Fruit fly (Drosophila melanogaster) whole organism, embryonic: ENCODE data around the gene CG42272.

Experiments
- Adf1 ChIP-seq: fragments of 200-800 bp; sonication (Bioruptor generic); IDR thresholded peaks from 2 replicates; pipeline ENCODE4 v1.3.6; 2022; ENCODE audit warnings: missing biosample characterization, missing genetic modification characterization
- CG10274 ChIP-seq: fragments of 200-800 bp; sonication (Bioruptor generic); optimal IDR thresholded peaks from 3 replicates; lab custom pipeline; 2017; ENCODE audit warnings: missing biosample characterization, mild to moderate bottlenecking, missing genetic modification characterization
- CG10979 ChIP-seq: fragments of 200-800 bp; sonication (Bioruptor generic); optimal IDR thresholded peaks from 2 replicates; lab custom pipeline; 2018; ENCODE audit warnings: missing biosample characterization, mild to moderate bottlenecking, missing genetic modification characterization, moderate library complexity
- CG11695 ChIP-seq: fragments of 200-800 bp; sonication (Bioruptor generic); IDR thresholded peaks from 3 replicates; pipeline ENCODE4 v1.3.6; 2022; ENCODE audit warnings: missing biosample characterization, missing genetic modification characterization
- CG12391 ChIP-seq: fragments of 200-800 bp; sonication (Bioruptor generic); optimal IDR thresholded peaks from 3 replicates; lab custom pipeline; 2018; ENCODE audit warnings: missing biosample characterization, mild to moderate bottlenecking, missing genetic modification characterization, moderate library complexity
- CG13894 ChIP-seq: fragments of 200-800 bp; sonication (Bioruptor generic); optimal IDR thresholded peaks from 3 replicates; lab custom pipeline; 2018; ENCODE audit warnings: missing biosample characterization, mild to moderate bottlenecking, missing genetic modification characterization, moderate library complexity
- CG15073 ChIP-seq: fragments of 200-800 bp; sonication (Bioruptor generic); optimal IDR thresholded peaks from 2 replicates; lab custom pipeline; 2016; ENCODE audit warnings: missing biosample characterization, missing genetic modification characterization
- CG1603 ChIP-seq: fragments of 200-800 bp; sonication (Bioruptor generic); optimal IDR thresholded peaks from 2 replicates; lab custom pipeline; 2019; ENCODE audit warnings: missing biosample characterization, mild to moderate bottlenecking, missing genetic modification characterization, moderate library complexity
- CG17361 ChIP-seq: fragments of 200-800 bp; sonication (Bioruptor generic); IDR thresholded peaks from 3 replicates; pipeline ENCODE4 v1.3.6; 2022; ENCODE audit warnings: missing biosample characterization, missing genetic modification characterization
- CG17568 ChIP-seq: fragments of 200-800 bp; sonication (Bioruptor generic); optimal IDR thresholded peaks from 2 replicates; lab custom pipeline; 2018; ENCODE audit warnings: missing biosample characterization, mild to moderate bottlenecking, missing genetic modification characterization, moderate library complexity
- CG17829 ChIP-seq: fragments of 200-800 bp; optimal IDR thresholded peaks from 2 replicates; lab custom pipeline; 2019; ENCODE audit warnings: missing biosample characterization, mild to moderate bottlenecking, missing genetic modification characterization, moderate library complexity
- CG2712 ChIP-seq: fragments of 200-800 bp; optimal IDR thresholded peaks from 3 replicates; lab custom pipeline; 2019; ENCODE audit warnings: missing biosample characterization, mild to moderate bottlenecking, missing genetic modification characterization, moderate library complexity
- CG31441 ChIP-seq: fragments of 200-800 bp; sonication (Bioruptor generic); IDR thresholded peaks from 2 replicates; pipeline ENCODE4 v1.3.6; 2022; ENCODE audit warnings: missing biosample characterization, missing genetic modification characterization
- CG3281 ChIP-seq: fragments of 200-800 bp; sonication (Bioruptor generic); optimal IDR thresholded peaks from 3 replicates; lab custom pipeline; 2017; ENCODE audit warnings: missing biosample characterization, mild to moderate bottlenecking, missing genetic modification characterization
- CG34422 ChIP-seq: fragments of 200-800 bp; sonication (Bioruptor generic); IDR thresholded peaks from 3 replicates; pipeline ENCODE4 v1.3.6; 2022; ENCODE audit warnings: missing biosample characterization, missing genetic modification characterization
- CG4328 ChIP-seq: fragments of 200-800 bp; sonication (Bioruptor generic); optimal IDR thresholded peaks from 3 replicates; lab custom pipeline; 2017; ENCODE audit warnings: missing biosample characterization, missing genetic modification reagents, missing genetic modification characterization
- CG6683 ChIP-seq: fragments of 200-800 bp; sonication (Bioruptor generic); optimal IDR thresholded peaks from 2 replicates; lab custom pipeline; 2017; ENCODE audit warnings: missing biosample characterization, mild to moderate bottlenecking, missing genetic modification characterization, missing genetic modification reagents
- CG6854 ChIP-seq: fragments of 200-800 bp; sonication (Bioruptor generic); optimal IDR thresholded peaks from 3 replicates; lab custom pipeline; 2017; ENCODE audit warnings: missing biosample characterization, mild to moderate bottlenecking, missing genetic modification characterization
- CG7839 ChIP-seq: fragments of 200-800 bp; sonication (Bioruptor generic); optimal IDR thresholded peaks from 3 replicates; lab custom pipeline; 2018; ENCODE audit warnings: missing biosample characterization, mild to moderate bottlenecking, missing genetic modification characterization, moderate library complexity
- CG9727 ChIP-seq: fragments of 200-800 bp; sonication (Bioruptor generic); optimal IDR thresholded peaks from 3 replicates; lab custom pipeline; 2017; ENCODE audit warnings: missing biosample characterization, mild to moderate bottlenecking, missing genetic modification characterization
- Dbx ChIP-seq: fragments of 200-800 bp; sonication (Bioruptor generic); IDR thresholded peaks from 3 replicates; pipeline ENCODE4 v1.3.6; 2022; ENCODE audit warnings: missing biosample characterization, missing genetic modification characterization
- H15 ChIP-seq: fragments of 200-800 bp; sonication (Bioruptor generic); IDR thresholded peaks from 3 replicates; pipeline ENCODE4 v1.3.6; 2022; ENCODE audit warnings: missing biosample characterization, missing genetic modification characterization
- HHEX ChIP-seq: fragments of 200-800 bp; sonication (Bioruptor generic); optimal IDR thresholded peaks from 3 replicates; lab custom pipeline; 2017; ENCODE audit warnings: missing biosample characterization, mild to moderate bottlenecking, missing genetic modification characterization, missing genetic modification reagents
- Hr51 ChIP-seq, 2 experiments: fragments of 200-800 bp; sonication (Bioruptor generic); optimal IDR thresholded peaks; 2 replicates in 1 of 2; 3 replicates in 1 of 2; lab custom pipeline; 2016 to 2018; ENCODE audit warnings: missing biosample characterization in 2 of 2, missing genetic modification characterization in 2 of 2, mild to moderate bottlenecking in 1 of 2, moderate library complexity in 1 of 2
- Meics ChIP-seq: fragments of 200-800 bp; sonication (Bioruptor generic); optimal IDR thresholded peaks from 2 replicates; lab custom pipeline; 2017; ENCODE audit warnings: missing biosample characterization, mild to moderate bottlenecking, missing genetic modification characterization
- Neu2 ChIP-seq: fragments of 200-800 bp; sonication (Bioruptor generic); optimal IDR thresholded peaks from 3 replicates; lab custom pipeline; 2016; ENCODE audit warnings: missing biosample characterization, missing genetic modification characterization, borderline replicate concordance
- Optix ChIP-seq: fragments of 200-800 bp; sonication (Bioruptor generic); IDR thresholded peaks from 3 replicates; pipeline ENCODE4 v1.3.6; 2022; ENCODE audit warnings: missing biosample characterization, missing genetic modification characterization
- Rx ChIP-seq: fragments of 200-800 bp; sonication (Bioruptor generic); IDR thresholded peaks from 2 replicates; pipeline ENCODE4 v1.3.6; 2022; ENCODE audit warnings: missing biosample characterization, missing genetic modification characterization
- Scr ChIP-seq: fragments of 200-800 bp; sonication (Bioruptor generic); IDR thresholded peaks from 2 replicates; pipeline ENCODE4 v1.3.6; 2022; ENCODE audit warnings: missing biosample characterization, missing genetic modification characterization; ENCODE audit not compliant: partially characterized antibody
- Sin3A ChIP-seq: fragments of >200 bp; optimal IDR thresholded peaks from 2 replicates; lab custom pipeline; 2018
- Ssrp ChIP-seq: fragments of 200-800 bp; sonication (Bioruptor generic); optimal IDR thresholded peaks from 2 replicates; lab custom pipeline; 2018; ENCODE audit warnings: missing biosample characterization, mild to moderate bottlenecking, missing genetic modification characterization, moderate library complexity
- Vsx1 ChIP-seq: fragments of 200-800 bp; sonication (Bioruptor generic); optimal IDR thresholded peaks from 2 replicates; lab custom pipeline; 2017; ENCODE audit warnings: missing biosample characterization, mild to moderate bottlenecking, missing genetic modification characterization, missing genetic modification reagents
- ap ChIP-seq: fragments of 200-800 bp; sonication (Bioruptor generic); IDR thresholded peaks from 2 replicates; pipeline ENCODE4 v1.3.6; 2022; ENCODE audit warnings: missing biosample characterization, missing genetic modification characterization
- disco-r ChIP-seq: fragments of 200-800 bp; sonication (Bioruptor generic); optimal IDR thresholded peaks from 2 replicates; lab custom pipeline; 2016; ENCODE audit warnings: missing biosample characterization, missing genetic modification characterization
- dmrt11E ChIP-seq: fragments of 200-800 bp; sonication (Bioruptor generic); optimal IDR thresholded peaks from 3 replicates; lab custom pipeline; 2018; ENCODE audit warnings: missing biosample characterization, mild to moderate bottlenecking, missing genetic modification characterization, moderate library complexity
- dysf ChIP-seq: fragments of 200-800 bp; sonication (Bioruptor generic); IDR thresholded peaks from 3 replicates; pipeline ENCODE4 v1.3.6; 2022; ENCODE audit warnings: missing biosample characterization, missing genetic modification characterization
- exex ChIP-seq: fragments of 200-800 bp; sonication (Bioruptor generic); optimal IDR thresholded peaks from 4 replicates; lab custom pipeline; 2018; ENCODE audit warnings: missing biosample characterization, mild to moderate bottlenecking, missing genetic modification characterization, moderate library complexity
- fd102C ChIP-seq: fragments of 200-800 bp; sonication (Bioruptor generic); optimal IDR thresholded peaks from 2 replicates; lab custom pipeline; 2018; ENCODE audit warnings: missing biosample characterization, mild to moderate bottlenecking, missing genetic modification characterization, moderate library complexity
- fd64A ChIP-seq: fragments of 200-800 bp; sonication (Bioruptor generic); optimal IDR thresholded peaks from 3 replicates; lab custom pipeline; 2018; ENCODE audit warnings: missing biosample characterization, mild to moderate bottlenecking, missing genetic modification characterization
- knrl ChIP-seq: fragments of 200-800 bp; sonication (Bioruptor generic); IDR thresholded peaks from 3 replicates; pipeline ENCODE4 v1.3.6; 2022; ENCODE audit warnings: missing biosample characterization, missing genetic modification characterization; ENCODE audit not compliant: partially characterized antibody
- maf-S ChIP-seq: fragments of 200-800 bp; sonication (Bioruptor generic); optimal IDR thresholded peaks from 2 replicates; lab custom pipeline; 2016; ENCODE audit warnings: missing biosample characterization, missing genetic modification characterization
- org-1 ChIP-seq: fragments of 200-800 bp; sonication (Bioruptor generic); optimal IDR thresholded peaks from 2 replicates; lab custom pipeline; 2017; ENCODE audit warnings: missing biosample characterization, missing genetic modification characterization
- pan ChIP-seq, 4 experiments: fragments of >200 bp in 3 of 4; fragments of 200-800 bp in 1 of 4; sonication (Bioruptor generic) in 1 of 4; optimal IDR thresholded peaks in 3 of 4; IDR thresholded peaks in 1 of 4; 2 replicates each; pipeline versions ENCODE4 v1.3.6 to Lab custom; 2017 to 2022; ENCODE audit warnings: missing biosample characterization in 2 of 4, missing genetic modification characterization in 2 of 4, mixed read lengths in 1 of 4
- peb ChIP-seq: fragments of 200-800 bp; sonication (Bioruptor generic); IDR thresholded peaks from 2 replicates; pipeline ENCODE4 v1.3.6; 2022; ENCODE audit warnings: missing biosample characterization, missing genetic modification characterization
- pzg ChIP-seq: fragments of 200-800 bp; sonication (Bioruptor generic); optimal IDR thresholded peaks from 3 replicates; lab custom pipeline; 2018; ENCODE audit warnings: missing biosample characterization, mild to moderate bottlenecking, missing genetic modification characterization, moderate library complexity
- slou ChIP-seq: fragments of 200-800 bp; sonication (Bioruptor generic); optimal IDR thresholded peaks from 3 replicates; lab custom pipeline; 2016; ENCODE audit warnings: missing biosample characterization, missing genetic modification characterization
- sna ChIP-seq: fragments of 200-800 bp; sonication (Bioruptor generic); IDR thresholded peaks from 2 replicates; pipeline ENCODE4 v1.3.6; 2022; ENCODE audit warnings: missing biosample characterization, missing genetic modification characterization; ENCODE audit not compliant: partially characterized antibody
- so ChIP-seq: fragments of 200-800 bp; sonication (Bioruptor generic); IDR thresholded peaks from 3 replicates; pipeline ENCODE4 v1.3.6; 2022; ENCODE audit warnings: missing biosample characterization, missing genetic modification characterization
- stwl ChIP-seq: fragments of 200-800 bp; sonication (Bioruptor generic); optimal IDR thresholded peaks from 3 replicates; lab custom pipeline; 2018; ENCODE audit warnings: missing biosample characterization, mild to moderate bottlenecking, missing genetic modification characterization, moderate library complexity
- tgo ChIP-seq: fragments of 200-800 bp; sonication (Bioruptor generic); IDR thresholded peaks from 3 replicates; pipeline ENCODE4 v1.3.6; 2022; ENCODE audit warnings: missing biosample characterization, missing genetic modification characterization

Gene CG42272

dm6 chr3L:5809201-5809584 lies 6.4 kb downstream of the CG42272 start (continued):
- TF ChIP-seq CG3281 (GFP tag; lab: Kevin White, UChicago) = no peak
- no peak for TF ChIP-seq maf-S (GFP tag; lab: Kevin White, UChicago)
- no peak for TF ChIP-seq disco-r
- TF ChIP-seq CG10274 (GFP tag; lab: Kevin White, UChicago) = no peak
- no peak for TF ChIP-seq CG15073 (GFP tag; lab: Kevin White, UChicago)
- TF ChIP-seq knrl (GFP tag; lab: Robert Waterston, UW) = no peak
- TF ChIP-seq Hr51 (GFP tag; optimal IDR thresholded peaks at IDR 0.05; lab: Kevin White, UChicago) = peak in 1 of 2 experiments; percentile 48
- peak; percentile 16 for TF ChIP-seq org-1 (GFP tag; lab: Kevin White, UChicago)
- TF ChIP-seq Ssrp (tag; lab: Kevin White, UChicago) = peak; percentile 24
- no peak for TF ChIP-seq CG13894 (tag; lab: Kevin White, UChicago)
- TF ChIP-seq CG17829 (tag; lab: Kevin White, UChicago) = no peak
- TF ChIP-seq slou = no peak
- TF ChIP-seq CG7839 (tag; lab: Kevin White, UChicago) = peak; percentile 20
- TF ChIP-seq CG9727 (GFP tag; lab: Kevin White, UChicago) = peak; percentile 39
- TF ChIP-seq so (GFP tag; lab: Robert Waterston, UW) = no peak
- TF ChIP-seq CG10979 (tag; lab: Kevin White, UChicago) = peak; percentile 38
- TF ChIP-seq CG31441 (GFP tag; lab: Robert Waterston, UW) = peak; percentile 61; the same call in 1 of the 2 replicates
- TF ChIP-seq CG12391 = peak; percentile 29
- no peak for TF ChIP-seq Adf1 (GFP tag; lab: Robert Waterston, UW)
- no peak for TF ChIP-seq Rx
- TF ChIP-seq CG34422 = no peak
- no peak for TF ChIP-seq CG4328
- TF ChIP-seq stwl (tag; lab: Kevin White, UChicago) = no peak
- peak; percentile 49 for TF ChIP-seq CG2712 (tag; lab: Kevin White, UChicago)
- no peak for TF ChIP-seq fd64A (GFP tag; lab: Kevin White, UChicago)
- peak; percentile 35 for TF ChIP-seq dmrt11E (tag; lab: Kevin White, UChicago)
- no peak for TF ChIP-seq Vsx1 (GFP tag; lab: Kevin White, UChicago)
- peak; percentile 18 for TF ChIP-seq Meics
- TF ChIP-seq Sin3A (lab: Kevin White, UChicago) = no peak
- TF ChIP-seq CG6854 (GFP tag; lab: Kevin White, UChicago) = peak; percentile 25
- TF ChIP-seq sna = no peak
- no peak for TF ChIP-seq pan (optimal IDR thresholded peaks at IDR 0.05; lab: Kevin White, UChicago)
- no peak for TF ChIP-seq pan (GFP tag; optimal IDR thresholded peaks at IDR 0.05 in 1 of 2, IDR thresholded peaks at IDR 0.05 in 1 of 2)
- TF ChIP-seq H15 (GFP tag; lab: Robert Waterston, UW) = no peak
- no peak for TF ChIP-seq dysf (GFP tag; lab: Robert Waterston, UW)
- TF ChIP-seq fd102C = no peak
- no peak for TF ChIP-seq ap (GFP tag; lab: Robert Waterston, UW)
- peak; percentile 79; the same call in 2 of the 3 replicates for TF ChIP-seq CG17361 (GFP tag; lab: Robert Waterston, UW)
- TF ChIP-seq CG6683 (GFP tag; lab: Kevin White, UChicago) = no peak

- TF ChIP-seq CG1603 = no peak
- TF ChIP-seq CG3281 (GFP tag; lab: Kevin White, UChicago) = no peak
- no peak for TF ChIP-seq CG11695 (GFP tag; lab: Robert Waterston, UW)
- TF ChIP-seq Optix (GFP tag; lab: Robert Waterston, UW) = no peak
- no peak for TF ChIP-seq HHEX (GFP tag; lab: Kevin White, UChicago)
- no peak for TF ChIP-seq CG17568 (GFP tag; lab: Kevin White, UChicago)
- no peak for TF ChIP-seq CG6683 (GFP tag; lab: Kevin White, UChicago)
- no peak for TF ChIP-seq Scr (GFP tag; lab: Robert Waterston, UW)
- TF ChIP-seq Dbx (GFP tag; lab: Robert Waterston, UW) = peak; percentile 43; the same call in 1 of the 3 replicates
- TF ChIP-seq Neu2 = no peak
- TF ChIP-seq tgo = no peak; the same call in 2 of the 3 replicates
- TF ChIP-seq pzg (GFP tag; lab: Kevin White, UChicago) = no peak
- peak; percentile 92 for TF ChIP-seq exex (tag; lab: Kevin White, UChicago)
- no peak for TF ChIP-seq peb (GFP tag; lab: Robert Waterston, UW)
Observed at dm6 chr3L:5809642-5810279, 6.9 kb downstream of the CG42272 start.
